Worm (Caenorhabditis elegans): Measurements from ENCODE around the gene polh-1.

DNA sequence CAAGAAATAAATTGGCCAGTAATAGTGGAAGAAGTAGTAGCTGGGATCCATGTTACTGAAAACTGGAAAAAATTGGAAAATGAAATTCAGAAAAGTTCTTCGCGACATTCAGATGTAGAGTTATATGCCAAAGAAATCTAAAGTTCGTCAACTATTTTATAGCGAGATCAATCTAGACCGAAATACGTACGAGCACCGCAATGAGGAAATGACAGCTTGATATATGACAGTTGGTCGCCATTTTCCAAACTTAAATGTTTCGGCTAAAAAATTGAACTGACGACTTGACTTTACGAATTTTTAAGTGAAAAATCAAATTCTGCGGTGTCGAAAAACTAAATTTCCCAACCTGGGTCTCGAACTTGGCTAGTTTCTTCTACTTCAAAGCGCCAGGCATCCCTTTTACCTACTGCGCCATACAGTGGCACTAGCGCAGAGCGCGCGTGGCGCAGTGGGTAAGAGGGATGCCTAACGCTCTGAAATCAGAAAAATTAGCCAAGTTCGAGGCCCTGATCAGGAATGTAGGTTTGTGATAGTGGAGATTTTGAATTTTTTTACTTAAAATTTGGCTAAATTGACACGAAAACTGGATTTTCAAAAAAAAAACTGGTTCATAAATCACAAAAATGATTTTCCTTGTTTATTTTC is 32.7 kb upstream of the polh-1 start, which contains the start of gene srd-66:
- TF ChIP-seq dpl-1 (GFP tag; optimal IDR thresholded peaks at IDR 0.05) = no peak
- TF ChIP-seq lin-15B (tag; optimal IDR thresholded peaks at IDR 0.05) = no peak
- TF ChIP-seq aly-2 (tag; optimal IDR thresholded peaks at IDR 0.05) = no peak
- TF ChIP-seq nhr-76 (tag; optimal IDR thresholded peaks at IDR 0.05) = no peak
- no peak for TF ChIP-seq fos-1 (tag; optimal IDR thresholded peaks at IDR 0.05)
- TF ChIP-seq ZK546.5 (tag; optimal IDR thresholded peaks at IDR 0.05) = no peak
- no peak for TF ChIP-seq unc-62 (GFP tag; optimal IDR thresholded peaks at IDR 0.05 in 1 of 2)
- TF ChIP-seq unc-62 (tag; optimal IDR thresholded peaks at IDR 0.05) = no peak
- no peak for TF ChIP-seq nhr-11 (tag; optimal IDR thresholded peaks at IDR 0.05)
- TF ChIP-seq mdl-1 (tag; optimal IDR thresholded peaks at IDR 0.05) = no peak
- no peak for TF ChIP-seq nhr-237 (tag; optimal IDR thresholded peaks at IDR 0.05)
- no peak for TF ChIP-seq nhr-102 (tag; optimal IDR thresholded peaks at IDR 0.05)
- TF ChIP-seq ztf-11 (tag; optimal IDR thresholded peaks at IDR 0.05) = no peak

All from whole organism, L4 larva.